Worm (Caenorhabditis elegans) whole organism, late embryonic: Measurements from ENCODE around the gene C18H9.1.

Experiments used
- C08G9.2 ChIP-seq: sonication (generic microtip); optimal IDR thresholded peaks from 2 replicates; lab custom pipeline; 2016; ENCODE audit warnings: mild to moderate bottlenecking, missing genetic modification characterization, moderate library complexity, missing compliant biosample characterization
- K02D7.2 ChIP-seq: sonication (generic microtip); optimal IDR thresholded peaks from 2 replicates; lab custom pipeline; 2017; ENCODE audit warnings: mild to moderate bottlenecking, missing genetic modification characterization, missing compliant biosample characterization
- K09A11.1 ChIP-seq: sonication (generic microtip); optimal IDR thresholded peaks from 2 replicates; lab custom pipeline; 2017; ENCODE audit warnings: antibody characterized with exemption, mild to moderate bottlenecking, missing genetic modification characterization, missing compliant biosample characterization; ENCODE audit not compliant: insufficient read depth
- Y22D7AL.16 ChIP-seq: sonication (generic microtip); optimal IDR thresholded peaks from 2 replicates; lab custom pipeline; 2016; ENCODE audit warnings: missing genetic modification characterization, missing compliant biosample characterization
- ama-1 ChIP-seq: fragments of 150-350 bp; optimal IDR thresholded peaks from 2 replicates; lab custom pipeline; 2014
- ceh-14 ChIP-seq: sonication (generic microtip); optimal IDR thresholded peaks from 2 replicates; lab custom pipeline; 2016; ENCODE audit warnings: missing genotype, missing genetic modification characterization, missing compliant biosample characterization
- ceh-18 ChIP-seq: sonication (generic microtip); optimal IDR thresholded peaks from 2 replicates; lab custom pipeline; 2016; ENCODE audit warnings: missing genetic modification characterization, missing compliant biosample characterization
- ceh-2 ChIP-seq: sonication (generic microtip); optimal IDR thresholded peaks from 2 replicates; lab custom pipeline; 2016; ENCODE audit warnings: missing genotype, missing genetic modification characterization, missing compliant biosample characterization
- ceh-31 ChIP-seq: sonication (generic microtip); optimal IDR thresholded peaks from 2 replicates; lab custom pipeline; 2016; ENCODE audit warnings: missing genetic modification characterization, missing compliant biosample characterization
- ceh-48 ChIP-seq: sonication (generic microtip); optimal IDR thresholded peaks from 2 replicates; lab custom pipeline; 2016; ENCODE audit warnings: missing genetic modification characterization, inconsistent platforms, missing compliant biosample characterization
- ceh-6 ChIP-seq: fragments of 200-800 bp; sonication (Bioruptor generic); optimal IDR thresholded peaks from 2 replicates; lab custom pipeline; 2018; ENCODE audit warnings: mild to moderate bottlenecking, missing genetic modification characterization, missing compliant biosample characterization
- ceh-9 ChIP-seq: sonication (generic microtip); optimal IDR thresholded peaks from 2 replicates; lab custom pipeline; 2016; ENCODE audit warnings: mild to moderate bottlenecking, missing genetic modification characterization, inconsistent platforms, missing compliant biosample characterization
- che-1 ChIP-seq: sonication (generic microtip); optimal IDR thresholded peaks from 2 replicates; lab custom pipeline; 2016; ENCODE audit warnings: mild to moderate bottlenecking, missing genetic modification characterization, missing compliant biosample characterization
- elt-4 ChIP-seq: sonication (generic microtip); optimal IDR thresholded peaks from 2 replicates; lab custom pipeline; 2016; ENCODE audit warnings: missing genetic modification characterization, missing compliant biosample characterization
- fax-1 ChIP-seq: sonication (generic microtip); optimal IDR thresholded peaks from 2 replicates; lab custom pipeline; 2016; ENCODE audit warnings: missing genotype, missing genetic modification characterization, missing compliant biosample characterization
- gmeb-2 ChIP-seq: sonication (generic microtip); optimal IDR thresholded peaks from 2 replicates; lab custom pipeline; 2016; ENCODE audit warnings: missing genetic modification characterization, inconsistent platforms, missing compliant biosample characterization
- hlh-15 ChIP-seq: sonication (generic microtip); optimal IDR thresholded peaks from 2 replicates; lab custom pipeline; 2016; ENCODE audit warnings: missing genetic modification characterization, missing compliant biosample characterization
- lim-6 ChIP-seq: sonication (generic microtip); optimal IDR thresholded peaks from 2 replicates; lab custom pipeline; 2016; ENCODE audit warnings: missing genetic modification characterization, missing compliant biosample characterization
- lin-11 ChIP-seq: fragments of 200-800 bp; sonication (Bioruptor generic); optimal IDR thresholded peaks from 2 replicates; lab custom pipeline; 2018; ENCODE audit warnings: mild to moderate bottlenecking, missing genetic modification characterization, missing compliant biosample characterization
- madf-2 ChIP-seq: sonication (generic microtip); optimal IDR thresholded peaks from 2 replicates; lab custom pipeline; 2017; ENCODE audit warnings: missing genetic modification characterization, missing compliant biosample characterization
- mec-3 ChIP-seq: sonication (generic microtip); optimal IDR thresholded peaks from 2 replicates; lab custom pipeline; 2016; ENCODE audit warnings: borderline replicate concordance, missing genetic modification characterization, missing compliant biosample characterization
- nfya-1 ChIP-seq: sonication (generic microtip); optimal IDR thresholded peaks from 2 replicates; lab custom pipeline; 2017; ENCODE audit warnings: missing genetic modification characterization, mild to moderate bottlenecking, missing compliant biosample characterization, antibody characterized with exemption, moderate library complexity
- nhr-11 ChIP-seq: fragments of 150-350 bp; optimal IDR thresholded peaks from 2 replicates; lab custom pipeline; 2014; ENCODE audit warnings: missing biosample characterization, missing genetic modification characterization
- nhr-232 ChIP-seq: sonication (generic microtip); optimal IDR thresholded peaks from 2 replicates; lab custom pipeline; 2016; ENCODE audit warnings: missing genetic modification characterization, missing compliant biosample characterization
- npax-4 ChIP-seq: sonication (generic microtip); optimal IDR thresholded peaks from 2 replicates; lab custom pipeline; 2016; ENCODE audit warnings: missing genetic modification characterization, missing compliant biosample characterization
- pha-4 ChIP-seq: fragments of 150-350 bp; optimal IDR thresholded peaks from 2 replicates; lab custom pipeline; 2018; ENCODE audit warnings: missing biosample characterization, missing genetic modification reagents, missing genetic modification characterization
- pqm-1 ChIP-seq: sonication (generic microtip); optimal IDR thresholded peaks from 2 replicates; lab custom pipeline; 2016; ENCODE audit warnings: missing genetic modification characterization, missing compliant biosample characterization
- rnt-1 ChIP-seq: sonication (generic microtip); optimal IDR thresholded peaks from 2 replicates; lab custom pipeline; 2016; ENCODE audit warnings: missing genetic modification characterization, missing compliant biosample characterization
- sox-4 ChIP-seq: sonication (generic microtip); optimal IDR thresholded peaks from 2 replicates; lab custom pipeline; 2017; ENCODE audit warnings: mild to moderate bottlenecking, missing genetic modification characterization, inconsistent platforms, missing compliant biosample characterization
- tbx-2 ChIP-seq: sonication (generic microtip); optimal IDR thresholded peaks from 2 replicates; lab custom pipeline; 2016; ENCODE audit warnings: missing genetic modification characterization, missing compliant biosample characterization
- tbx-7 ChIP-seq: sonication (generic microtip); optimal IDR thresholded peaks from 2 replicates; lab custom pipeline; 2016; ENCODE audit warnings: missing genotype, missing genetic modification characterization, missing compliant biosample characterization
- ttx-3 ChIP-seq: sonication (generic microtip); optimal IDR thresholded peaks from 2 replicates; lab custom pipeline; 2016; ENCODE audit warnings: missing genetic modification reagents, missing genetic modification characterization, missing compliant biosample characterization
- unc-3 ChIP-seq, 2 experiments: fragments of 200-800 bp in 1 of 2; sonication (Bioruptor generic) in 1 of 2; sonication (generic microtip) in 1 of 2; conservative IDR thresholded peaks in 1 of 2; optimal IDR thresholded peaks in 1 of 2; 2 replicates each; pipeline versions ENCODE4 v1.3.6 to Lab custom; 2016 to 2022; ENCODE audit warnings: missing compliant biosample characterization in 2 of 2, missing genetic modification characterization in 2 of 2, missing genetic modification reagents in 1 of 2
- unc-42 ChIP-seq: sonication (generic microtip); optimal IDR thresholded peaks from 2 replicates; lab custom pipeline; 2016; ENCODE audit warnings: missing genotype, missing genetic modification characterization, missing compliant biosample characterization
- unc-55 ChIP-seq: sonication (generic microtip); optimal IDR thresholded peaks from 2 replicates; lab custom pipeline; 2017; ENCODE audit warnings: missing biosample characterization, missing genetic modification reagents, missing genetic modification characterization
- unc-86 ChIP-seq: sonication (generic microtip); optimal IDR thresholded peaks from 2 replicates; lab custom pipeline; 2016; ENCODE audit warnings: missing genetic modification characterization, missing compliant biosample characterization
- zip-5 ChIP-seq: sonication (generic microtip); optimal IDR thresholded peaks from 2 replicates; lab custom pipeline; 2016; ENCODE audit warnings: missing genetic modification characterization, missing compliant biosample characterization
- ztf-16 ChIP-seq: sonication (generic microtip); optimal IDR thresholded peaks from 2 replicates; lab custom pipeline; 2017; ENCODE audit warnings: missing genetic modification characterization, missing compliant biosample characterization

The C18H9.1 gene

ce11 chrII:6663799-6664198, 35.1 kb upstream of the C18H9.1 start:
- TF ChIP-seq ceh-6 (GFP tag; lab: Kevin White, UChicago), result no peak
- no peak for TF ChIP-seq lim-6 (tag; lab: Kevin White, UChicago)
- TF ChIP-seq nfya-1, result no peak
- no peak for TF ChIP-seq hlh-15 (tag; lab: Kevin White, UChicago)
- TF ChIP-seq ceh-48 (tag; lab: Kevin White, UChicago), result no peak
- TF ChIP-seq elt-4 (tag; lab: Kevin White, UChicago), result no peak
- no peak for TF ChIP-seq ceh-9
- no peak for TF ChIP-seq tbx-2 (tag; lab: Kevin White, UChicago)
- no peak for TF ChIP-seq gmeb-2 (tag; lab: Kevin White, UChicago)
- no peak for TF ChIP-seq ceh-14 (tag; lab: Kevin White, UChicago)
- no peak for TF ChIP-seq nhr-11 (tag; lab: Kevin White, UChicago)
- no peak for TF ChIP-seq ceh-18 (tag; lab: Kevin White, UChicago)
- TF ChIP-seq fax-1, result no peak
- no peak for TF ChIP-seq unc-3 (GFP tag; conservative IDR thresholded peaks at IDR 0.05; lab: Robert Waterston, UW)
- TF ChIP-seq unc-3 (tag; optimal IDR thresholded peaks at IDR 0.05; lab: Kevin White, UChicago), result no peak
- TF ChIP-seq ceh-31, result no peak
- TF ChIP-seq ceh-2 (tag; lab: Kevin White, UChicago), result no peak
- no peak for TF ChIP-seq ztf-16 (tag; lab: Kevin White, UChicago)
- TF ChIP-seq madf-2 (tag; lab: Kevin White, UChicago), result no peak
- TF ChIP-seq, all 69 proteins: peak for 0

DNA sequence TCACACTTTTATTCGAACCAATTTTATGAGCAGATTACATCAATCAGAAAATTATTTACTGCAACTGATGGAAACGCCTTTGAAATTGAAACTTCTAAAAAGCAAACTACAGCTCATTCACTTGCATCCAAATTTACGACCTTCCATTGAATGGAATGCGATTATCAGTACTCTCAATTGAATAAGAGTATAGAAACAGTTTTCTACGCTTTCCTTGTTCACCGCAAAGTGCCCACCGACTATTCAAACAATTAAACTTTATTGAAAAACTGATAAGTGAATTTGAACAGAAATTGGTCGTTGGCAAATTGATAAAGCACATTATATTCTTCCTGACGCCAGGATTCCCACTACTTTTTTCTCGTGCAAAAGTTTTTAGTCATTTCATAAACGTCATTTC, 33.0 kb upstream of the C18H9.1 start:
- no peak for TF ChIP-seq unc-42
- TF ChIP-seq pqm-1 (tag; lab: Kevin White, UChicago), result no peak
- TF ChIP-seq che-1, result no peak
- no peak for TF ChIP-seq sox-4 (tag; lab: Kevin White, UChicago)
- TF ChIP-seq ceh-31, result no peak
- no peak for TF ChIP-seq ceh-18 (tag; lab: Kevin White, UChicago)
- no peak for TF ChIP-seq rnt-1 (tag; lab: Kevin White, UChicago)

DNA sequence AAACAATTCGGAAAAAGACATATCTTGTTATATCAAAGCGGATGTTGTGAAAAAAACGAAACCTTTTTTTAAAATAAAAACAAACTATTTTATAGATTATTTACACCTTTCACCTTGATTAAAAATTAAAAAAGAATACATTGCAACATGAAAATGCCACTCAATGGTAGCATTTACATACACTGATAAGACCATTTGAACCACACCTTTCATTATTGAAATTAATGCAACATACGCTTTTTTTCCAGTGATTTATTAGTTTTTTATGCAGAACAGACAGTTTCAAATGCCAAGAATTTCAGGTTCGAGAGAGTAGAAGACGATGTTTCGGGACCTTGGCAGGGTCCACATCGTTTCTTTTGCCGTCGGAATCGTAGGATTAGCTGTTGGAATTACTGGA, 32.3 kb upstream of the C18H9.1 start, which contains the start of gene T19D12.1:
Gene T19D12.1 (plus strand): TSS at position 301 of the 400 bp plus-strand sequence.
- no peak for TF ChIP-seq nhr-11 (tag; lab: Kevin White, UChicago)
- no peak for TF ChIP-seq elt-4 (tag; lab: Kevin White, UChicago)
- no peak for TF ChIP-seq ceh-6 (GFP tag; lab: Kevin White, UChicago)
- TF ChIP-seq mec-3, result no peak
- TF ChIP-seq gmeb-2 (tag; lab: Kevin White, UChicago), result no peak
- TF ChIP-seq Y22D7AL.16, result no peak
- no peak for TF ChIP-seq unc-86 (tag; lab: Kevin White, UChicago)
- no peak for TF ChIP-seq nfya-1
- no peak for TF ChIP-seq lin-11
- no peak for TF ChIP-seq sox-4 (tag; lab: Kevin White, UChicago)
- no peak for TF ChIP-seq nhr-232
- TF ChIP-seq ama-1 (lab: Kevin White, UChicago), result no peak
- no peak for TF ChIP-seq npax-4 (tag; lab: Kevin White, UChicago)
- no peak for TF ChIP-seq zip-5 (tag; lab: Kevin White, UChicago)
- no peak for TF ChIP-seq ttx-3 (tag; lab: Kevin White, UChicago)
- TF ChIP-seq hlh-15 (tag; lab: Kevin White, UChicago), result no peak

ce11 chrII:6667534-6667933, 31.4 kb upstream of the C18H9.1 start:
- no peak for TF ChIP-seq tbx-7
- no peak for TF ChIP-seq K09A11.1 (tag; lab: Kevin White, UChicago)
- TF ChIP-seq Y22D7AL.16, result no peak
- TF ChIP-seq ceh-9, result no peak
- no peak for TF ChIP-seq C08G9.2 (tag; lab: Kevin White, UChicago)
- no peak for TF ChIP-seq K02D7.2 (tag; lab: Kevin White, UChicago)
- no peak for TF ChIP-seq unc-3 (GFP tag; conservative IDR thresholded peaks at IDR 0.05; lab: Robert Waterston, UW)
- no peak for TF ChIP-seq unc-3 (tag; optimal IDR thresholded peaks at IDR 0.05; lab: Kevin White, UChicago)
- TF ChIP-seq gmeb-2 (tag; lab: Kevin White, UChicago), result no peak
- TF ChIP-seq unc-55, result no peak
- TF ChIP-seq pha-4 (tag; lab: Kevin White, UChicago), result no peak
